Worm (Caenorhabditis elegans): Measurements from ENCODE around the gene lon-1.

lon-1 gene

DNA sequence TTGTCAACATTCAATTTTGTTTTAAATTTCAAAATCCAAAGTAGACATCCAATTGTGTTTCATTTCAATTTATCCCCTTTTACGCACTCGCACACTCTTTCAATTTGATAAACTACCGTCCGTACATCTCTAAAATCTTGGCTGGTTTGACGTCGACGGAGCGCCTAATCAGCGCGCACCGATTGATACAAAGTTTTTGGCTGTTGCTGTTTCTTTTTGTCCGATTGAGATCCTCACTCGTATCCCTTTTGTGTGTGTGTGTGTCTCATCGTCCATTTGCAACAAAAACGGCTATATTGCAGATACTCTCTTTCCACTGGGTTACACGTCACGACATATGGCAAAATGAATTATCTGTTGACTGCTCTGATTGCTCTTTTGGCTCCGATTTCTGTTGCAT lies at the start of gene lon-1:
Gene lon-1, plus strand, starts transcription at position 301 of the 400 bp plus-strand sequence.
- peak; percentile 15 for TF ChIP-seq nhr-23 (tag; optimal IDR thresholded peaks at IDR 0.05)
- no peak for TF ChIP-seq nhr-76 (tag; optimal IDR thresholded peaks at IDR 0.05)
- TF ChIP-seq fos-1 (tag; optimal IDR thresholded peaks at IDR 0.05) = no peak
- TF ChIP-seq ZK546.5 (tag; optimal IDR thresholded peaks at IDR 0.05) = no peak
- no peak for TF ChIP-seq nhr-11 (tag; optimal IDR thresholded peaks at IDR 0.05)
- no peak for TF ChIP-seq lin-15B (tag; optimal IDR thresholded peaks at IDR 0.05)

DNA sequence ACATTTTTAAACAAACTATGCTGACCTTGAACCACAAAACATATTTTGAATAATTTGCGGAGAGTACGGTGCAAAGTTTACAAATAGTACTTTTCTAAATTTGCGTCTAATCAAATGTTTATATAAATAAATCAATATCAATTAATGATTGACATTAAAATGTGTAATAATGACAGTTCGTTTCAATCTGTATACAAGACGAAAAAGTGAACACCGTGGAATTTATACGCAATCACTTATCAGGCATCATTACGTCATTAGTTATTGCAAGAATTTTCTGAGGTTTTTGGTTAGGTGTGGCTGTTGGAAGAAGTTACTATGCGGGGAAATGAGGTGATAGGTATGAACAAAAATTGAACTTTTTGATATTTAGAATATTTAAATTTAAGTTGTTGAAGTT lies 47.2 kb upstream of the lon-1 start:
- no peak for TF ChIP-seq nhr-77 (tag; optimal IDR thresholded peaks at IDR 0.05)
- no peak for TF ChIP-seq egl-27 (tag; optimal IDR thresholded peaks at IDR 0.05)
- TF ChIP-seq ceh-82 (tag; optimal IDR thresholded peaks at IDR 0.05) = no peak
- TF ChIP-seq pha-4 (tag; optimal IDR thresholded peaks at IDR 0.05) = no peak
- no peak for TF ChIP-seq nhr-43 (tag; optimal IDR thresholded peaks at IDR 0.05; ENCODE audit: poor library complexity, severe bottlenecking)

DNA sequence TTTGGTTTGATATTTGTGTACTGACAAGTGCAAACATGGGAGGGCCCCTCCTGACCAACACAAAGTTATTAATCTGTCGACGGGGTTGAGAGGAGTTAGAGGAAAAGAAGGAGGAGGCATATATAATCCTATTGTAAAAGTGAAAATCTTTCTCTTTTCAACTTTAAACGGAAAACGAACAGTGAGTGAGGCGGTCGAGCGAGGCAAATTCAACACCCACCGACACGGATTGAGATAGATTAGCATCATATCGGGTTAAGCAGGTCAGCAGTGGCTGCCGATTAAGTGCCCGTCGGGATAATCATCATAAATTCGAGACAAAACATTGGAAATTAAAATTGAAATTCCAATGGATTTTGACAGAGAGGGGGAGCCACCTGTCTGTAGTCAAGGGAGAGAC lies 38.0 kb upstream of the lon-1 start:
- TF ChIP-seq nhr-28 (tag; optimal IDR thresholded peaks at IDR 0.05) (no peak), ama-1 (optimal IDR thresholded peaks at IDR 0.05) (no peak), nhr-77 (tag; optimal IDR thresholded peaks at IDR 0.05) (no peak), zag-1 (tag; optimal IDR thresholded peaks at IDR 0.05) (no peak), nhr-76 (tag; optimal IDR thresholded peaks at IDR 0.05) (no peak), eor-1 (tag; optimal IDR thresholded peaks at IDR 0.05) (no peak), nhr-67 (tag; optimal IDR thresholded peaks at IDR 0.05) (no peak), ceh-28 (tag; optimal IDR thresholded peaks at IDR 0.05) (no peak), lin-39 (tag; optimal IDR thresholded peaks at IDR 0.05) (no peak), nhr-11 (tag; optimal IDR thresholded peaks at IDR 0.05) (no peak), lsy-12 (tag; optimal IDR thresholded peaks at IDR 0.05) (no peak)

DNA sequence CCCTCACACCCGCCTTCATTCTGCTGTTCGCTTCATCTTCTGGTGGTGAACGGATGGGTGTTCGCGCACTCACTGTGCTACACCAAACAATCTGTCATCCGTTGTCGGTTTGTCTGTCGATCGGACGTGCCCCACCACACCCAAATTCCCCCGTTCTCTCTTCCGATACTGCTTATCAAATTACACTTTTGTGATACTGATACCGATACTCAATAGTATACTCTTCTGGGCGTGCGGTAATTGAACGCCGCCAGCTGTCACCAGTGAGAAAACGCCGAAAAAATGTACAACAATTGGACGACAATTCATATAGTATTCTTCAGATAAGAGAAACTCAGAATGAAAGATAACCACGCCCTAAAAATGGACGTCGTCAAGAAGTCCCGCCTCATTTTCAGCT lies 36.2 kb upstream of the lon-1 start:
- TF ChIP-seq lin-15B (tag; optimal IDR thresholded peaks at IDR 0.05) (no peak), elt-3 (tag; optimal IDR thresholded peaks at IDR 0.05) (peak in 1 of 3 experiments; percentile 70), elt-2 (tag; optimal IDR thresholded peaks at IDR 0.05) (peak; percentile 44), ceh-16 (tag; optimal IDR thresholded peaks at IDR 0.05) (no peak), jun-1 (tag; optimal IDR thresholded peaks at IDR 0.05) (no peak)

DNA sequence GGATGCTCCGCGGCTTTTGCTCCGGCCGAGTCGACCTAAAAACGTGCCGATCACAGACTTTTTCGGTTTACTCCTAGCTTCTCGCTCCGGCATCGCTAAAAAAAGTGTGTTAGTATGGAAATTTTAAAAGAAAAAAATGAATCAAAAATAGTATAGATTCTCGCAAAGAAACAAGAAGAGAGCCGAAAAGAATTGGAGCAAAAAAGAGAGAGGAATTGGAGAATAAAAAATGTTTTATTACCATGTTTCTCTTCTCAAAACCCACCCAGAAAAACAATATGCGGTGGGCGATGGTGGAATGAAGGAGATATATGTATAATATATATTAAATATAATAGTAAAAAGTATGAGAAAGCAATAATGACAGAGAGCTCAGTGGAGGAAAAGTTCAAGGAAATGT lies 33.7 kb upstream of the lon-1 start, which contains the start of gene W03A5.6:
Gene W03A5.6, minus strand, starts transcription at position 101 of the 400 bp plus-strand sequence.
- TF ChIP-seq egl-5 (tag; optimal IDR thresholded peaks at IDR 0.05) = no peak
- no peak for TF ChIP-seq R02D3.7 (tag; optimal IDR thresholded peaks at IDR 0.05)
- no peak for TF ChIP-seq nhr-67 (tag; optimal IDR thresholded peaks at IDR 0.05)
- no peak for TF ChIP-seq ceh-9 (tag; optimal IDR thresholded peaks at IDR 0.05)
- no peak for TF ChIP-seq nhr-237 (tag; optimal IDR thresholded peaks at IDR 0.05)
- TF ChIP-seq nhr-23 (tag; optimal IDR thresholded peaks at IDR 0.05) = no peak
- no peak for TF ChIP-seq unc-62 (GFP tag; optimal IDR thresholded peaks at IDR 0.05)
- no peak for TF ChIP-seq nfya-1 (tag; optimal IDR thresholded peaks at IDR 0.05; ENCODE audit: insufficient read depth)
- TF ChIP-seq ceh-28 (tag; optimal IDR thresholded peaks at IDR 0.05) = no peak
- no peak for TF ChIP-seq nhr-12 (tag; optimal IDR thresholded peaks at IDR 0.05)
- no peak for TF ChIP-seq lin-15B (tag; optimal IDR thresholded peaks at IDR 0.05)
- no peak for TF ChIP-seq mdl-1 (tag; optimal IDR thresholded peaks at IDR 0.05)

DNA sequence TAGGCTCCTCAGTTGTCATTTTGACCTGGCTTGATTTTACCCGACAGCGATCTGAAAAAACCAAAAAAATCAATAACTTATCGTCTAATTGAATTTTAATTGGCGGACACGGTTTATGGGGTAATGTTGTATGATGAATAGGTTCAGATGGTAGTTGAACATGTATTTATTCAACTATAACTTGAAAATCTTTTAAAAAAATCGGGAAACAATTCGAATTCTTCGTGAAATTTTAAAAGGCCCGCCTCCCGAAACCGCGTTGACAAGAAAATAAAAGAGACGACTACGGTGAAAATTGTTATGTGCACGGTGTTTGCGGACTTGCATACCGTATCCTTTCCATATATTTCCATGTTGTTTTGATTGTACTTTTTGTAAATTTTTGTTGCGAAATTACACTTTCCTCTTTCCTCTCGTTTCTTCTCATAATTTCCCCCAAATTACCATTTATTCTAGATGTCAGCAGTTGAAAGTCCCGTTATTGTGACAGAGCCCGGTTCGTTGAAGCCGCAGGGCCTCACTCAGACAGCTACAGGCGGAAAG lies 31.5 kb upstream of the lon-1 start, which contains the start of the genes T24G10.2 and disl-2:
Gene T24G10.2, minus strand, starts transcription at position 51 of the 543 bp plus-strand sequence.
Gene disl-2, plus strand, starts transcription at position 457 of the 543 bp plus-strand sequence.
- no peak for TF ChIP-seq tbx-2 (tag; optimal IDR thresholded peaks at IDR 0.05)
- no peak for TF ChIP-seq zag-1 (tag; optimal IDR thresholded peaks at IDR 0.05)
- no peak for TF ChIP-seq jun-1 (tag; optimal IDR thresholded peaks at IDR 0.05)
- TF ChIP-seq pqm-1 (tag; optimal IDR thresholded peaks at IDR 0.05) = peak; percentile 12
- no peak for TF ChIP-seq elt-1 (tag; optimal IDR thresholded peaks at IDR 0.05)
- TF ChIP-seq nhr-23 (tag; optimal IDR thresholded peaks at IDR 0.05) = peak; percentile 45
- no peak for TF ChIP-seq fos-1 (tag; optimal IDR thresholded peaks at IDR 0.05)
- no peak for TF ChIP-seq ZK546.5 (tag; optimal IDR thresholded peaks at IDR 0.05)
- TF ChIP-seq ceh-82 (tag; optimal IDR thresholded peaks at IDR 0.05) = no peak
- no peak for TF ChIP-seq egl-5 (tag; optimal IDR thresholded peaks at IDR 0.05)
- TF ChIP-seq fkh-10 (GFP tag; optimal IDR thresholded peaks at IDR 0.05) = no peak
- TF ChIP-seq mml-1 (tag; optimal IDR thresholded peaks at IDR 0.05) = no peak
- TF ChIP-seq mdl-1 (tag; optimal IDR thresholded peaks at IDR 0.05) = no peak
- TF ChIP-seq skn-1 (tag; optimal IDR thresholded peaks at IDR 0.05) = no peak
- no peak for TF ChIP-seq egl-27 (tag; optimal IDR thresholded peaks at IDR 0.05)
- TF ChIP-seq sea-2 (GFP tag; optimal IDR thresholded peaks at IDR 0.05) = no peak
- TF ChIP-seq nhr-237 (tag; optimal IDR thresholded peaks at IDR 0.05) = no peak
- peak; percentile 48 for TF ChIP-seq nhr-25 (tag; optimal IDR thresholded peaks at IDR 0.05)
- no peak for TF ChIP-seq nhr-43 (tag; optimal IDR thresholded peaks at IDR 0.05; ENCODE audit: poor library complexity, severe bottlenecking)
- no peak for TF ChIP-seq eor-1 (tag; optimal IDR thresholded peaks at IDR 0.05)
- peak; percentile 84 for TF ChIP-seq nhr-76 (tag; optimal IDR thresholded peaks at IDR 0.05)
- peak; percentile 86 for TF ChIP-seq pha-4 (tag; optimal IDR thresholded peaks at IDR 0.05)
- TF ChIP-seq snpc-4 (tag; optimal IDR thresholded peaks at IDR 0.05) = peak; percentile 61
- TF ChIP-seq ceh-16 (tag; optimal IDR thresholded peaks at IDR 0.05) = no peak
- no peak for TF ChIP-seq unc-62 (GFP tag; optimal IDR thresholded peaks at IDR 0.05)
- TF ChIP-seq aly-2 (tag; optimal IDR thresholded peaks at IDR 0.05) = no peak
- TF ChIP-seq nfya-1 (tag; optimal IDR thresholded peaks at IDR 0.05; ENCODE audit: insufficient read depth) = peak; percentile 92
- no peak for TF ChIP-seq nhr-12 (tag; optimal IDR thresholded peaks at IDR 0.05)

All from whole organism, L3 larva.